Worm (Caenorhabditis elegans) whole organism, L3 larva: ENCODE measurements around the gene eif-1.

Experiments
- R02D3.7 ChIP-seq: fragments of 150-350 bp; optimal IDR thresholded peaks from 2 replicates; lab custom pipeline; 2014; ENCODE audit warnings: missing biosample characterization, missing genetic modification characterization
- ZK546.5 ChIP-seq: sonication (generic microtip); optimal IDR thresholded peaks from 2 replicates; lab custom pipeline; 2017; ENCODE audit warnings: missing biosample characterization, missing genetic modification characterization
- aly-2 ChIP-seq: fragments of 150-350 bp; optimal IDR thresholded peaks from 2 replicates; lab custom pipeline; 2014; ENCODE audit warnings: missing biosample characterization, missing genetic modification characterization
- ama-1 ChIP-seq: fragments of 150-350 bp; optimal IDR thresholded peaks from 2 replicates; lab custom pipeline; 2018
- ceh-16 ChIP-seq: sonication (generic microtip); optimal IDR thresholded peaks from 2 replicates; lab custom pipeline; 2017; ENCODE audit warnings: missing biosample characterization, missing genetic modification characterization
- ceh-28 ChIP-seq: fragments of 150-350 bp; optimal IDR thresholded peaks from 2 replicates; lab custom pipeline; 2014; ENCODE audit warnings: missing biosample characterization, missing genetic modification reagents, missing genetic modification characterization
- ceh-82 ChIP-seq: fragments of 150-350 bp; optimal IDR thresholded peaks from 2 replicates; lab custom pipeline; 2014; ENCODE audit warnings: missing biosample characterization, missing genetic modification characterization
- ceh-9 ChIP-seq: sonication (generic microtip); optimal IDR thresholded peaks from 2 replicates; lab custom pipeline; 2018; ENCODE audit warnings: missing biosample characterization, missing genetic modification characterization
- egl-27 ChIP-seq: sonication (generic microtip); optimal IDR thresholded peaks from 4 replicates; lab custom pipeline; 2017; ENCODE audit warnings: missing biosample characterization, missing genetic modification reagents, missing genetic modification characterization
- egl-5 ChIP-seq: fragments of 150-350 bp; optimal IDR thresholded peaks from 2 replicates; lab custom pipeline; 2017; ENCODE audit warnings: missing biosample characterization, missing genetic modification reagents, missing genetic modification characterization, inconsistent platforms
- elt-1 ChIP-seq: fragments of 150-350 bp; optimal IDR thresholded peaks from 2 replicates; lab custom pipeline; 2014; ENCODE audit warnings: missing biosample characterization, missing genetic modification characterization
- elt-2 ChIP-seq: sonication (generic microtip); optimal IDR thresholded peaks from 2 replicates; lab custom pipeline; 2016; ENCODE audit warnings: missing genetic modification reagents, mild to moderate bottlenecking, missing genetic modification characterization, missing compliant biosample characterization
- eor-1 ChIP-seq, 2 experiments: fragments of 150-350 bp; optimal IDR thresholded peaks; 2 replicates each; lab custom pipeline; 2014 to 2018; ENCODE audit warnings: missing biosample characterization in 2 of 2, missing genetic modification characterization in 2 of 2
- fkh-10 ChIP-seq: sonication (generic microtip); optimal IDR thresholded peaks from 2 replicates; lab custom pipeline; 2017; ENCODE audit warnings: missing biosample characterization, missing genetic modification reagents, missing genetic modification characterization
- fos-1 ChIP-seq: fragments of 150-350 bp; optimal IDR thresholded peaks from 2 replicates; lab custom pipeline; 2014; ENCODE audit warnings: missing biosample characterization, missing genetic modification characterization
- lin-15B ChIP-seq: fragments of 150-350 bp; optimal IDR thresholded peaks from 2 replicates; lab custom pipeline; 2014; ENCODE audit warnings: missing biosample characterization, missing genetic modification characterization
- lin-39 ChIP-seq: fragments of 150-350 bp; optimal IDR thresholded peaks from 2 replicates; lab custom pipeline; 2018; ENCODE audit warnings: missing biosample characterization, missing genetic modification reagents, missing genetic modification characterization
- mdl-1 ChIP-seq: fragments of 150-350 bp; optimal IDR thresholded peaks from 2 replicates; lab custom pipeline; 2014; ENCODE audit warnings: missing biosample characterization, missing genetic modification characterization
- mml-1 ChIP-seq: fragments of 150-350 bp; sonication (generic microtip); optimal IDR thresholded peaks from 3 replicates; lab custom pipeline; 2014; ENCODE audit warnings: missing biosample characterization, missing genetic modification characterization
- nfya-1 ChIP-seq: sonication (generic microtip); optimal IDR thresholded peaks from 2 replicates; lab custom pipeline; 2017; ENCODE audit warnings: missing genetic modification characterization, mild to moderate bottlenecking, missing compliant biosample characterization, antibody characterized with exemption, moderate library complexity; ENCODE audit not compliant: insufficient read depth
- nhr-11 ChIP-seq: fragments of 150-350 bp; optimal IDR thresholded peaks from 2 replicates; lab custom pipeline; 2014; ENCODE audit warnings: missing biosample characterization, missing genetic modification characterization
- nhr-12 ChIP-seq: fragments of 150-350 bp; optimal IDR thresholded peaks from 2 replicates; lab custom pipeline; 2014; ENCODE audit warnings: missing biosample characterization, missing genetic modification characterization
- nhr-23 ChIP-seq: fragments of 150-350 bp; optimal IDR thresholded peaks from 2 replicates; lab custom pipeline; 2014; ENCODE audit warnings: missing biosample characterization, missing genetic modification reagents, missing genetic modification characterization
- nhr-237 ChIP-seq: fragments of 150-350 bp; optimal IDR thresholded peaks from 2 replicates; lab custom pipeline; 2014; ENCODE audit warnings: missing biosample characterization, missing genetic modification characterization
- nhr-25 ChIP-seq: sonication (generic microtip); optimal IDR thresholded peaks from 2 replicates; lab custom pipeline; 2017; ENCODE audit warnings: missing biosample characterization, missing genetic modification characterization
- nhr-28 ChIP-seq: fragments of 150-350 bp; optimal IDR thresholded peaks from 2 replicates; lab custom pipeline; 2014; ENCODE audit warnings: missing biosample characterization, missing genetic modification characterization
- nhr-43 ChIP-seq: sonication (generic microtip); optimal IDR thresholded peaks from 2 replicates; lab custom pipeline; 2016; ENCODE audit warnings: mild to moderate bottlenecking, missing genetic modification characterization, missing compliant biosample characterization; ENCODE audit not compliant: poor library complexity, severe bottlenecking
- nhr-67 ChIP-seq: fragments of 150-350 bp; optimal IDR thresholded peaks from 2 replicates; lab custom pipeline; 2014; ENCODE audit warnings: missing biosample characterization, missing genetic modification characterization
- nhr-76 ChIP-seq: fragments of 150-350 bp; sonication (generic microtip); optimal IDR thresholded peaks from 5 replicates; lab custom pipeline; 2014; ENCODE audit warnings: missing biosample characterization, missing genetic modification characterization
- nhr-77 ChIP-seq: fragments of 150-350 bp; optimal IDR thresholded peaks from 2 replicates; lab custom pipeline; 2014; ENCODE audit warnings: missing biosample characterization, missing genetic modification characterization
- pha-4 ChIP-seq: fragments of 150-350 bp; optimal IDR thresholded peaks from 2 replicates; lab custom pipeline; 2014; ENCODE audit warnings: missing biosample characterization, missing genetic modification reagents, missing genetic modification characterization
- pqm-1 ChIP-seq: fragments of 150-350 bp; optimal IDR thresholded peaks from 2 replicates; lab custom pipeline; 2017; ENCODE audit warnings: missing biosample characterization, missing genetic modification characterization, inconsistent platforms
- sea-2 ChIP-seq: fragments of 150-350 bp; sonication (generic microtip); optimal IDR thresholded peaks from 4 replicates; lab custom pipeline; 2014; ENCODE audit warnings: missing biosample characterization, missing genetic modification reagents, missing genetic modification characterization
- skn-1 ChIP-seq: fragments of 150-350 bp; optimal IDR thresholded peaks from 2 replicates; lab custom pipeline; 2014; ENCODE audit warnings: missing biosample characterization, missing genetic modification characterization
- snpc-4 ChIP-seq: fragments of 150-350 bp; optimal IDR thresholded peaks from 2 replicates; lab custom pipeline; 2014; ENCODE audit warnings: missing biosample characterization, missing genetic modification characterization
- tbx-2 ChIP-seq: sonication (generic microtip); optimal IDR thresholded peaks from 2 replicates; lab custom pipeline; 2016; ENCODE audit warnings: mild to moderate bottlenecking, missing genetic modification characterization, missing compliant biosample characterization
- unc-39 ChIP-seq: sonication (generic microtip); optimal IDR thresholded peaks from 4 replicates; lab custom pipeline; 2017; ENCODE audit warnings: missing biosample characterization, missing genetic modification characterization
- unc-62 ChIP-seq: fragments of 150-350 bp; sonication (generic microtip); optimal IDR thresholded peaks from 4 replicates; lab custom pipeline; 2014; ENCODE audit warnings: missing biosample characterization, missing genetic modification reagents, missing genetic modification characterization
- zag-1 ChIP-seq: fragments of 150-350 bp; optimal IDR thresholded peaks from 2 replicates; lab custom pipeline; 2014; ENCODE audit warnings: missing biosample characterization, missing genetic modification characterization
- ztf-11 ChIP-seq: fragments of 150-350 bp; optimal IDR thresholded peaks from 2 replicates; lab custom pipeline; 2014; ENCODE audit warnings: missing biosample characterization, missing genetic modification characterization
- ztf-4 ChIP-seq: fragments of 150-350 bp; optimal IDR thresholded peaks from 2 replicates; lab custom pipeline; 2014; ENCODE audit warnings: missing biosample characterization, missing genetic modification characterization

Gene eif-1

DNA sequence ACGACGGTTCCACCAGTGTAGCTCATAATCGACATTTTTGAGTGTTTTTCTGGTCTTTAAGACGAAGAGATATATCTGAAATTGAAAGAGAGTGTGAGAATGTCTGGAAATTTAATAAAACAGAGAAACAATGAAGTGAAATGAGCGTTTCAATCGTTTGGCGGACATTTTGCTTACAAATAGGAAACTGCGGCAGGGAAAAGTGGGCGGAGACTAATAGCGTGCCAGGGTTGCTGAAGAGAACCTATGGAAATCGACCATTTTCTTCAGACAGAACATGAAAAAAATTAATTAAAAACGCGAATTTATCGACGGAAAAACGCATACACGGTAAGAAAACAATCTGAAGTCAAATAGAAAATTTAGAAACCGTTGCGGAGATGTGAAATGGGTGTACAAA is 38.0 kb downstream of the eif-1 start, which contains the start of gene pbs-3:
Gene pbs-3, minus strand, starts transcription at position 75 of the 400 bp plus-strand sequence.
- TF ChIP-seq snpc-4 (tag; lab: Kevin White, UChicago) (no peak), ceh-9 (tag; lab: Kevin White, UChicago) (no peak), unc-39 (tag; lab: Kevin White, UChicago) (no peak), nhr-11 (tag; lab: Kevin White, UChicago) (no peak), nhr-25 (tag; lab: Kevin White, UChicago) (peak; percentile 70), ceh-28 (tag; lab: Kevin White, UChicago) (peak; percentile 8), nfya-1 (tag; lab: Kevin White, UChicago) (peak; percentile 79), ztf-4 (no peak), nhr-76 (tag; lab: Kevin White, UChicago) (no peak), unc-62 (GFP tag; lab: Kevin White, UChicago) (no peak), elt-1 (tag; lab: Kevin White, UChicago) (no peak), nhr-23 (tag; lab: Kevin White, UChicago) (peak; percentile 58), nhr-43 (peak; percentile 2), nhr-12 (tag; lab: Kevin White, UChicago) (no peak), lin-15B (tag; lab: Kevin White, UChicago) (peak; percentile 62), ceh-16 (tag; lab: Kevin White, UChicago) (no peak), ceh-82 (tag; lab: Kevin White, UChicago) (no peak), ama-1 (lab: Kevin White, UChicago) (peak; percentile 5), mml-1 (tag; lab: Kevin White, UChicago) (no peak), eor-1 (tag; optimal IDR thresholded peaks at IDR 0.05; lab: Kevin White, UChicago) (no peak), pqm-1 (tag; lab: Kevin White, UChicago) (peak; percentile 37), R02D3.7 (tag; lab: Kevin White, UChicago) (peak; percentile 17), aly-2 (no peak), elt-2 (tag; lab: Kevin White, UChicago) (peak; percentile 75), nhr-28 (tag; lab: Kevin White, UChicago) (no peak), lin-39 (tag; lab: Kevin White, UChicago) (peak; percentile 73), ZK546.5 (tag; lab: Kevin White, UChicago) (no peak), tbx-2 (no peak), nhr-237 (no peak), fkh-10 (GFP tag; lab: Kevin White, UChicago) (no peak), skn-1 (tag; lab: Kevin White, UChicago) (peak; percentile 89), zag-1 (tag; lab: Kevin White, UChicago) (no peak), egl-5 (tag; lab: Kevin White, UChicago) (no peak), mdl-1 (no peak), pha-4 (tag; lab: Kevin White, UChicago) (peak; percentile 87), sea-2 (GFP tag; lab: Kevin White, UChicago) (no peak), fos-1 (tag; lab: Kevin White, UChicago) (no peak)

ce11 chrII:4954099-4954959 is 39.1 kb downstream of the eif-1 start:
- TF ChIP-seq ceh-82 (tag; lab: Kevin White, UChicago), result no peak
- peak; percentile 5 for TF ChIP-seq elt-2 (tag; lab: Kevin White, UChicago)

ce11 chrII:4953289-4953688 is 40.1 kb downstream of the eif-1 start, which contains the start of gene ndx-3:
ndx-3 (plus strand) TSS chrII:4953589.
- TF ChIP-seq elt-1 (tag; lab: Kevin White, UChicago) (no peak), elt-2 (tag; lab: Kevin White, UChicago) (no peak), nhr-67 (no peak), egl-27 (tag; lab: Kevin White, UChicago) (no peak), ama-1 (lab: Kevin White, UChicago) (no peak), ztf-4 (no peak), lin-15B (tag; lab: Kevin White, UChicago) (no peak), eor-1 (tag; optimal IDR thresholded peaks at IDR 0.05; lab: Kevin White, UChicago) (no peak), ztf-11 (tag; lab: Kevin White, UChicago) (no peak), aly-2 (no peak), nhr-77 (tag; lab: Kevin White, UChicago) (no peak), tbx-2 (no peak), nhr-23 (tag; lab: Kevin White, UChicago) (no peak), nhr-28 (tag; lab: Kevin White, UChicago) (no peak), egl-5 (tag; lab: Kevin White, UChicago) (no peak), fkh-10 (GFP tag; lab: Kevin White, UChicago) (no peak), nhr-25 (tag; lab: Kevin White, UChicago) (no peak), unc-62 (GFP tag; lab: Kevin White, UChicago) (no peak)
